Worm (Caenorhabditis elegans) whole organism, young adult: ENCODE measurements around the gene prdx-6.

Experiments
- F55B11.4 ChIP-seq: sonication (generic microtip); optimal IDR thresholded peaks from 2 replicates; lab custom pipeline; 2016; ENCODE audit warnings: missing compliant biosample characterization, missing genetic modification characterization, borderline replicate concordance; ENCODE audit not compliant: insufficient read depth
- K11D2.4 ChIP-seq: fragments of 200-800 bp; sonication (Bioruptor generic); IDR thresholded peaks from 2 replicates; pipeline ENCODE4 v1.3.6; 2022; ENCODE audit warnings: missing genetic modification reagents, missing genetic modification characterization, missing compliant biosample characterization
- T26A5.8 ChIP-seq: sonication (generic microtip); optimal IDR thresholded peaks from 2 replicates; lab custom pipeline; 2016; ENCODE audit warnings: missing genetic modification characterization, missing compliant biosample characterization
- Y53F4B.3 ChIP-seq: fragments of 200-800 bp; sonication (Bioruptor generic); IDR thresholded peaks from 2 replicates; pipeline ENCODE4 v1.3.6; 2022; ENCODE audit warnings: missing genetic modification reagents, missing genetic modification characterization, missing compliant biosample characterization
- Y53G8AR.9 ChIP-seq: fragments of 200-800 bp; sonication (Bioruptor generic); conservative IDR thresholded peaks from 2 replicates; pipeline ENCODE4 v1.3.6; 2022; ENCODE audit warnings: missing genetic modification reagents, missing genetic modification characterization, missing compliant biosample characterization
- Y79H2A.3 ChIP-seq: fragments of 200-800 bp; sonication (Bioruptor generic); conservative IDR thresholded peaks from 2 replicates; pipeline ENCODE4 v1.3.6; 2022; ENCODE audit warnings: missing genetic modification reagents, missing genetic modification characterization, missing compliant biosample characterization
- ZK185.1 ChIP-seq: sonication (generic microtip); optimal IDR thresholded peaks from 2 replicates; lab custom pipeline; 2016; ENCODE audit warnings: mild to moderate bottlenecking, missing genetic modification characterization, missing compliant biosample characterization; ENCODE audit not compliant: poor library complexity, severe bottlenecking
- ama-1 ChIP-seq, 3 experiments: fragments of 150-350 bp in 1 of 3; sonication (generic microtip) in 2 of 3; optimal IDR thresholded peaks; 2 replicates each; lab custom pipeline; 2014 to 2018; ENCODE audit warnings: missing biosample characterization in 2 of 3, missing genetic modification characterization in 2 of 3, missing genetic modification reagents in 2 of 3
- bed-1 ChIP-seq: fragments of 200-800 bp; sonication (Bioruptor generic); IDR thresholded peaks from 2 replicates; pipeline ENCODE4 v1.3.6; 2022; ENCODE audit warnings: missing genetic modification reagents, missing genetic modification characterization, missing compliant biosample characterization
- cebp-1 ChIP-seq, 2 experiments: fragments of 200-800 bp in 1 of 2; sonication (Bioruptor generic) in 1 of 2; sonication (generic microtip) in 1 of 2; IDR thresholded peaks in 1 of 2; optimal IDR thresholded peaks in 1 of 2; 2 replicates each; pipeline versions ENCODE4 v1.3.6 to Lab custom; 2017 to 2022; ENCODE audit warnings: missing compliant biosample characterization in 2 of 2, missing genetic modification characterization in 2 of 2, mild to moderate bottlenecking in 1 of 2, missing genetic modification reagents in 1 of 2, moderate library complexity in 1 of 2
- cebp-2 ChIP-seq: fragments of 200-800 bp; sonication (Bioruptor generic); IDR thresholded peaks from 2 replicates; pipeline ENCODE4 v1.3.6; 2022; ENCODE audit warnings: missing genetic modification characterization, missing compliant biosample characterization
- ceh-79 ChIP-seq: sonication (generic microtip); optimal IDR thresholded peaks from 2 replicates; lab custom pipeline; 2017; ENCODE audit warnings: mild to moderate bottlenecking, missing genetic modification characterization, missing compliant biosample characterization
- efl-1 ChIP-seq: fragments of 150-350 bp; optimal IDR thresholded peaks from 2 replicates; lab custom pipeline; 2014; ENCODE audit warnings: missing biosample characterization, missing genetic modification reagents, missing genetic modification characterization
- egl-44 ChIP-seq: fragments of 200-800 bp; sonication (Bioruptor generic); IDR thresholded peaks from 2 replicates; pipeline ENCODE4 v1.3.6; 2022; ENCODE audit warnings: missing genetic modification reagents, missing genetic modification characterization, missing compliant biosample characterization
- ekl-4 ChIP-seq: fragments of 200-800 bp; sonication (Bioruptor generic); IDR thresholded peaks from 2 replicates; pipeline ENCODE4 v1.3.6; 2022; ENCODE audit warnings: missing genetic modification reagents, missing genetic modification characterization, missing compliant biosample characterization
- hmg-1.2 ChIP-seq: fragments of 200-800 bp; sonication (Bioruptor generic); IDR thresholded peaks from 2 replicates; pipeline ENCODE4 v1.3.6; 2022; ENCODE audit warnings: missing genetic modification reagents, missing genetic modification characterization, missing compliant biosample characterization
- hrde-1 ChIP-seq: sonication (generic microtip); optimal IDR thresholded peaks from 2 replicates; lab custom pipeline; 2016; ENCODE audit warnings: missing genetic modification characterization, mild to moderate bottlenecking, missing compliant biosample characterization, moderate library complexity, missing genotype, missing genetic modification reagents, borderline replicate concordance
- lin-35 ChIP-seq, 3 experiments: fragments of 150-350 bp in 2 of 3; sonication (generic microtip) in 1 of 3; optimal IDR thresholded peaks; 2 replicates each; lab custom pipeline; 2014 to 2018; ENCODE audit warnings: missing biosample characterization in 3 of 3, missing genetic modification characterization in 3 of 3, missing genetic modification reagents in 3 of 3
- lin-40 ChIP-seq: sonication (generic microtip); optimal IDR thresholded peaks from 2 replicates; lab custom pipeline; 2016; ENCODE audit warnings: missing genetic modification characterization, mild to moderate bottlenecking, missing compliant biosample characterization, missing genotype, missing genetic modification reagents
- lin-54 ChIP-seq: fragments of 200-800 bp; sonication (Bioruptor generic); optimal IDR thresholded peaks from 2 replicates; lab custom pipeline; 2018; ENCODE audit warnings: mild to moderate bottlenecking, missing genetic modification characterization, missing compliant biosample characterization
- madf-3 ChIP-seq: fragments of 200-800 bp; sonication (Bioruptor generic); IDR thresholded peaks from 2 replicates; pipeline ENCODE4 v1.3.6; 2022; ENCODE audit warnings: missing genetic modification reagents, missing genetic modification characterization, missing compliant biosample characterization
- mcd-1 ChIP-seq: fragments of 200-800 bp; sonication (Bioruptor generic); IDR thresholded peaks from 2 replicates; pipeline ENCODE4 v1.3.6; 2022; ENCODE audit warnings: missing genetic modification reagents, missing genetic modification characterization, missing compliant biosample characterization
- nfyb-1 ChIP-seq: fragments of 200-800 bp; sonication (Bioruptor generic); IDR thresholded peaks from 2 replicates; pipeline ENCODE4 v1.3.6; 2022; ENCODE audit warnings: missing genetic modification reagents, missing genetic modification characterization, missing compliant biosample characterization
- nhr-27 ChIP-seq: fragments of 200-800 bp; sonication (Bioruptor generic); optimal IDR thresholded peaks from 2 replicates; lab custom pipeline; 2018; ENCODE audit warnings: mild to moderate bottlenecking, missing genetic modification characterization, moderate library complexity, missing compliant biosample characterization
- pbrm-1 ChIP-seq: fragments of 200-800 bp; sonication (Bioruptor generic); IDR thresholded peaks from 2 replicates; pipeline ENCODE4 v1.3.6; 2022; ENCODE audit warnings: missing genetic modification reagents, missing genetic modification characterization, missing compliant biosample characterization
- rec-8 ChIP-seq, 2 experiments: sonication (generic microtip); optimal IDR thresholded peaks; 2 replicates each; lab custom pipeline; 2016; ENCODE audit warnings: mild to moderate bottlenecking in 2 of 2, missing genetic modification characterization in 2 of 2, missing genetic modification reagents in 2 of 2, missing genotype in 2 of 2, missing biosample characterization in 1 of 2, missing compliant biosample characterization in 1 of 2, moderate library complexity in 1 of 2
- sea-2 ChIP-seq: fragments of 200-800 bp; sonication (Bioruptor generic); IDR thresholded peaks from 2 replicates; pipeline ENCODE4 v1.3.6; 2022; ENCODE audit warnings: missing genetic modification characterization, missing compliant biosample characterization
- snpc-1.3 ChIP-seq: sonication (generic microtip); optimal IDR thresholded peaks from 2 replicates; lab custom pipeline; 2017; ENCODE audit warnings: missing genetic modification characterization, mild to moderate bottlenecking, missing compliant biosample characterization, antibody characterized with exemption, moderate library complexity, missing genotype, missing genetic modification reagents; ENCODE audit not compliant: insufficient read depth
- tbp1 ChIP-seq: fragments of 200-800 bp; sonication (Bioruptor generic); optimal IDR thresholded peaks from 2 replicates; lab custom pipeline; 2018; ENCODE audit warnings: mild to moderate bottlenecking, missing genetic modification characterization, missing compliant biosample characterization
- ztf-22 ChIP-seq: fragments of 200-800 bp; sonication (Bioruptor generic); optimal IDR thresholded peaks from 2 replicates; lab custom pipeline; 2018; ENCODE audit warnings: mild to moderate bottlenecking, missing genetic modification characterization, moderate library complexity, missing compliant biosample characterization
- ztf-3 ChIP-seq: fragments of 200-800 bp; sonication (Bioruptor generic); optimal IDR thresholded peaks from 2 replicates; lab custom pipeline; 2018; ENCODE audit warnings: mild to moderate bottlenecking, missing genetic modification characterization, missing compliant biosample characterization

Gene prdx-6

DNA sequence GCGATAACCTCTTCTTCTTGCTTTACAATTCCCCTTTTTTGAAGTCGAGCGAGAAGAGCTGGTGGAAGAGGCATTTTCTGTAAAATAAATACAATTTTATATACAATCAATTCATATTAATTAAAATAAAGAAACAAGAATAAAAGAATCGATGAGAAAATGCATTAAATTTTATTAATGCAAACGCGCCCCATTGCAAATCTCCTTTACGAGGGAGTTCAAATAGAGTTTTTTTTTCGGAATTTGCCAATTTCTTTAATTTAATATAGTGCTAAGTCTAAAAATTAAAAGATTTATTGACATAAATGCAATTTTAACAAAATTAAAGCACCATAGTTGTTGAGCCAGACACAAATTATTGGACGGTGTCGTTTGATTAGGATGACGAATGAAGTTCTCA lies 43.3 kb downstream of the prdx-6 start, which contains the start of gene pqbp-1.1:
Gene pqbp-1.1, minus strand, starts transcription at position 77 of the 400 bp plus-strand sequence.
- TF ChIP-seq K11D2.4 (GFP tag; lab: Robert Waterston, UW) (no peak), egl-44 (GFP tag; lab: Robert Waterston, UW) (no peak), cebp-2 (GFP tag; lab: Robert Waterston, UW) (no peak), snpc-1.3 (tag; lab: Kevin White, UChicago) (no peak), lin-40 (peak; percentile 32), mcd-1 (GFP tag; lab: Robert Waterston, UW) (peak; percentile 88), cebp-1 (GFP tag; IDR thresholded peaks at IDR 0.05; lab: Robert Waterston, UW) (no peak), cebp-1 (tag; optimal IDR thresholded peaks at IDR 0.05; lab: Kevin White, UChicago) (no peak), lin-54 (GFP tag; lab: Kevin White, UChicago) (peak; percentile 79), bed-1 (no peak), T26A5.8 (tag; lab: Kevin White, UChicago) (no peak), tbp1 (GFP tag; lab: Kevin White, UChicago) (no peak), nfyb-1 (GFP tag; lab: Robert Waterston, UW) (no peak), nhr-27 (no peak), ZK185.1 (tag; lab: Kevin White, UChicago) (no peak), lin-35 (GFP tag; optimal IDR thresholded peaks at IDR 0.05; lab: Kevin White, UChicago) (peak in 1 of 3 experiments; percentile 90), efl-1 (GFP tag; lab: Kevin White, UChicago) (peak; percentile 55), pbrm-1 (GFP tag; lab: Robert Waterston, UW) (no peak), ztf-3 (GFP tag; lab: Kevin White, UChicago) (no peak), Y53F4B.3 (GFP tag; lab: Robert Waterston, UW) (no peak), sea-2 (GFP tag; lab: Robert Waterston, UW) (no peak), Y79H2A.3 (GFP tag; lab: Robert Waterston, UW) (no peak), hrde-1 (tag; lab: Kevin White, UChicago) (no peak), Y53G8AR.9 (no peak), rec-8 (tag; optimal IDR thresholded peaks at IDR 0.05; lab: Kevin White, UChicago) (no peak), ama-1 (optimal IDR thresholded peaks at IDR 0.05; lab: Kevin White, UChicago) (no peak), ama-1 (GFP tag; optimal IDR thresholded peaks at IDR 0.05; lab: Kevin White, UChicago) (peak in 1 of 2 experiments; percentile 19)

DNA sequence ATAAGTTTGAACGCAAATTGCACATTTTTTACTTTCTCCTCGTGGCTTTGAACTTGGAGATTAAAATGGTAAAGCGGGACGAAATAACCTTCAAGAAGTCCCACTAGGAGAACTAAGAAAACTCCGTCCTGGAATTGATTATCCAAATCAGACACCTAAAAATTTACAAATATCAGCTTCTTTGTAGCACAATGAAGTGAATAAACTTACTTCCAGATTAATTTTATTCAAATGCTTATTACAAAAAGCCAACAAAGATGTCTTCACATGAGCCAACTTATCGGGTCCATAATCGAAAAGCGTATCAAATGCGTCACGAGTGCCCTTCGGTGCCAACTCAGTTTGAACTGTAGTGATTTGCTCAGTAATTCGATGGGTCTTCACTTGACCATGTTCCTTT lies 44.1 kb downstream of the prdx-6 start:
- TF ChIP-seq F55B11.4 (tag; lab: Kevin White, UChicago): no peak
- no peak for TF ChIP-seq ceh-79 (tag; lab: Kevin White, UChicago)

DNA sequence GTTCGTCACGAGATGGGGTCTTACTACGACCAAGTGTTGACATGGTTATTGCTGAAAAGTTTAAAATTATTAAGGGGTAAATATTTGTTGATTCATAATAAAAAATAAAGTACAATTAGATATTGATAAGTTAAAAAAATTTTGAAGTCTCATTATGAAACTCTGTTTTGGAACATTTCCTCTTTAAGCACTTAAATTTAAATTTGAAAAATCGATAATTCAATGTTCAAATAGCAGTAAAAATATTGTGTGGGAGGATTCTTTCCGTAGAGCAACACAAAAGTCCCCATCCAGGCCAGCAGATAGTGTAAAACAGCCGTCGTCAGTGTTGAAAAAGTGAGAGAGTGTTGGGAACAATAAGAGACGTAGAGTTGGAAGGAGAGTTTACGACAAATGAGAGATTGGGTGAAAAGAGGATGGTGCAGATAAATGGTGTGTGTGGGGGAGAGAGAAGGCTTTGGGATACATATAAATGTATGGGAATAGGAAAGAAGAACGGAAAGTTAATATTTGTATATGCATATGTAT lies 45.9 kb downstream of the prdx-6 start, which contains the start of gene pat-6:
Gene pat-6, minus strand, starts transcription at position 51 of the 528 bp plus-strand sequence.
- TF ChIP-seq cebp-2 (GFP tag; lab: Robert Waterston, UW) (no peak), snpc-1.3 (tag; lab: Kevin White, UChicago) (no peak), madf-3 (GFP tag; lab: Robert Waterston, UW) (no peak), ekl-4 (GFP tag; lab: Robert Waterston, UW) (no peak), lin-35 (GFP tag; optimal IDR thresholded peaks at IDR 0.05; lab: Kevin White, UChicago) (peak in 1 of 3 experiments; percentile 34), ztf-3 (GFP tag; lab: Kevin White, UChicago) (no peak), hmg-1.2 (GFP tag; lab: Robert Waterston, UW) (peak; percentile 80; the same call in 1 of the 2 replicates), ztf-22 (no peak)
